Fruit fly (Drosophila melanogaster) whole organism, embryonic: Measurements from ENCODE around the gene CG32147.

Experiments
- CG10209 ChIP-seq: fragments of 200-800 bp; sonication (Bioruptor generic); optimal IDR thresholded peaks from 3 replicates; lab custom pipeline; 2017; ENCODE audit warnings: missing biosample characterization, mild to moderate bottlenecking, missing genetic modification characterization, missing genetic modification reagents
- CG11504 ChIP-seq: fragments of 200-800 bp; sonication (Bioruptor generic); optimal IDR thresholded peaks from 3 replicates; lab custom pipeline; 2019; ENCODE audit warnings: missing biosample characterization, mild to moderate bottlenecking, missing genetic modification characterization, moderate library complexity
- CG12155 ChIP-seq: fragments of 200-800 bp; sonication (Bioruptor generic); optimal IDR thresholded peaks from 3 replicates; lab custom pipeline; 2016; ENCODE audit warnings: missing biosample characterization, missing genetic modification characterization
- CG12236 ChIP-seq: fragments of 200-800 bp; sonication (Bioruptor generic); optimal IDR thresholded peaks from 2 replicates; lab custom pipeline; 2016; ENCODE audit warnings: missing biosample characterization, missing genetic modification characterization
- CG13296 ChIP-seq: fragments of 200-800 bp; sonication (Bioruptor generic); optimal IDR thresholded peaks from 3 replicates; lab custom pipeline; 2018; ENCODE audit warnings: missing biosample characterization, mild to moderate bottlenecking, missing genetic modification characterization
- CG13624 ChIP-seq: fragments of 200-800 bp; sonication (Bioruptor generic); optimal IDR thresholded peaks from 2 replicates; lab custom pipeline; 2016; ENCODE audit warnings: missing biosample characterization, missing genetic modification characterization
- CG15601 ChIP-seq: fragments of 200-800 bp; sonication (Bioruptor generic); optimal IDR thresholded peaks from 3 replicates; lab custom pipeline; 2019; ENCODE audit warnings: missing biosample characterization, mild to moderate bottlenecking, missing genetic modification characterization, moderate library complexity
- CG16863 ChIP-seq: fragments of 200-800 bp; sonication (Bioruptor generic); optimal IDR thresholded peaks from 3 replicates; lab custom pipeline; 2016; ENCODE audit warnings: missing biosample characterization, missing genetic modification characterization
- CG2120 ChIP-seq: fragments of 200-800 bp; sonication (Bioruptor generic); optimal IDR thresholded peaks from 3 replicates; lab custom pipeline; 2016; ENCODE audit warnings: missing biosample characterization, missing genetic modification characterization
- CG31388 ChIP-seq: fragments of 200-800 bp; sonication (Bioruptor generic); optimal IDR thresholded peaks from 2 replicates; lab custom pipeline; 2016; ENCODE audit warnings: missing biosample characterization, missing genetic modification characterization
- CG7839 ChIP-seq: fragments of 200-800 bp; sonication (Bioruptor generic); optimal IDR thresholded peaks from 3 replicates; lab custom pipeline; 2018; ENCODE audit warnings: missing biosample characterization, mild to moderate bottlenecking, missing genetic modification characterization, moderate library complexity
- CG8388 ChIP-seq: fragments of 200-800 bp; sonication (Bioruptor generic); optimal IDR thresholded peaks from 2 replicates; lab custom pipeline; 2019; ENCODE audit warnings: missing biosample characterization, mild to moderate bottlenecking, missing genetic modification characterization, moderate library complexity
- Dek ChIP-seq: fragments of 200-800 bp; sonication (Bioruptor generic); optimal IDR thresholded peaks from 3 replicates; lab custom pipeline; 2019; ENCODE audit warnings: missing biosample characterization, mild to moderate bottlenecking, missing genetic modification characterization, moderate library complexity
- Dfd ChIP-seq, 2 experiments: fragments of >200 bp; optimal IDR thresholded peaks; 2 replicates each; lab custom pipeline; 2017; ENCODE audit warnings: missing biosample characterization in 2 of 2, missing genetic modification characterization in 2 of 2
- Fer3 ChIP-seq: fragments of 200-800 bp; sonication (Bioruptor generic); optimal IDR thresholded peaks from 2 replicates; lab custom pipeline; 2018; ENCODE audit warnings: missing biosample characterization, mild to moderate bottlenecking, missing genetic modification characterization, moderate library complexity
- GATAe ChIP-seq: fragments of 200-800 bp; sonication (Bioruptor generic); conservative IDR thresholded peaks from 2 replicates; pipeline ENCODE4 v1.3.6; 2022; ENCODE audit warnings: missing biosample characterization, missing genetic modification characterization
- HLH4C ChIP-seq: fragments of 200-800 bp; sonication (Bioruptor generic); IDR thresholded peaks from 3 replicates; pipeline ENCODE4 v1.3.6; 2022; ENCODE audit warnings: missing biosample characterization, missing genetic modification characterization; ENCODE audit not compliant: partially characterized antibody
- HmgZ ChIP-seq: fragments of 200-800 bp; sonication (Bioruptor generic); optimal IDR thresholded peaks from 2 replicates; lab custom pipeline; 2018; ENCODE audit warnings: missing biosample characterization, mild to moderate bottlenecking, missing genetic modification characterization
- Hr51 ChIP-seq, 2 experiments: fragments of 200-800 bp; sonication (Bioruptor generic); optimal IDR thresholded peaks; 2 replicates in 1 of 2; 3 replicates in 1 of 2; lab custom pipeline; 2016 to 2018; ENCODE audit warnings: missing biosample characterization in 2 of 2, missing genetic modification characterization in 2 of 2, mild to moderate bottlenecking in 1 of 2, moderate library complexity in 1 of 2
- Jarid2 ChIP-seq: fragments of 200-800 bp; sonication (Bioruptor generic); optimal IDR thresholded peaks from 3 replicates; lab custom pipeline; 2017; ENCODE audit warnings: mild to moderate bottlenecking, missing biosample characterization, missing genetic modification reagents, missing genetic modification characterization
- Lpt ChIP-seq: fragments of >200 bp; optimal IDR thresholded peaks from 2 replicates; lab custom pipeline; 2018; ENCODE audit warnings: missing biosample characterization, missing genetic modification characterization
- Med ChIP-seq: fragments of 200-800 bp; sonication (Bioruptor generic); peaks from one replicate; lab custom pipeline; 2016; ENCODE audit warnings: missing biosample characterization, missing genetic modification characterization, mild to moderate bottlenecking, inconsistent platforms, moderate library complexity
- Mrtf ChIP-seq: fragments of 200-800 bp; sonication (Bioruptor generic); IDR thresholded peaks from 3 replicates; pipeline ENCODE4 v1.3.6; 2022; ENCODE audit warnings: missing biosample characterization, missing genetic modification characterization
- Myb ChIP-seq: fragments of 200-800 bp; sonication (Bioruptor generic); optimal IDR thresholded peaks from 2 replicates; lab custom pipeline; 2016; ENCODE audit warnings: missing biosample characterization, missing genetic modification characterization
- Nf-YA ChIP-seq: fragments of 200-800 bp; sonication (Bioruptor generic); IDR thresholded peaks from 2 replicates; pipeline ENCODE4 v1.3.6; 2022; ENCODE audit warnings: missing biosample characterization, missing genetic modification characterization
- NfI ChIP-seq: fragments of 200-800 bp; sonication (Bioruptor generic); optimal IDR thresholded peaks from 3 replicates; lab custom pipeline; 2018; ENCODE audit warnings: missing biosample characterization, mild to moderate bottlenecking, missing genetic modification characterization, moderate library complexity
- Sin3A ChIP-seq: fragments of >200 bp; optimal IDR thresholded peaks from 2 replicates; lab custom pipeline; 2018
- Sox102F ChIP-seq: fragments of 200-800 bp; sonication (Bioruptor generic); optimal IDR thresholded peaks from 2 replicates; lab custom pipeline; 2018; ENCODE audit warnings: missing biosample characterization, mild to moderate bottlenecking, missing genetic modification characterization, moderate library complexity
- Trl ChIP-seq, 3 experiments: fragments of >200 bp in 2 of 3; fragments of 200-800 bp in 1 of 3; sonication (Bioruptor generic) in 1 of 3; optimal IDR thresholded peaks; 2 replicates in 1 of 3; 3 replicates in 2 of 3; lab custom pipeline; 2016 to 2017; ENCODE audit warnings: missing biosample characterization in 1 of 3, missing genetic modification characterization in 1 of 3
- ara ChIP-seq: fragments of 200-800 bp; sonication (Bioruptor generic); IDR thresholded peaks from 2 replicates; pipeline ENCODE4 v1.3.6; 2022; ENCODE audit warnings: missing biosample characterization, missing genetic modification characterization
- cad ChIP-seq: fragments of >200 bp; optimal IDR thresholded peaks from 2 replicates; lab custom pipeline; 2017; ENCODE audit warnings: missing biosample characterization, missing genetic modification characterization
- chinmo ChIP-seq: fragments of 200-800 bp; sonication (Bioruptor generic); IDR thresholded peaks from 4 replicates; pipeline ENCODE4 v1.3.6; 2022; ENCODE audit warnings: missing biosample characterization, missing genetic modification characterization; ENCODE audit not compliant: partially characterized antibody
- cwo ChIP-seq: fragments of 200-800 bp; sonication (Bioruptor generic); optimal IDR thresholded peaks from 3 replicates; lab custom pipeline; 2017; ENCODE audit warnings: missing biosample characterization, missing genetic modification characterization, mild to moderate bottlenecking, moderate library complexity, missing genetic modification reagents
- luna ChIP-seq: fragments of 200-800 bp; sonication (Bioruptor generic); optimal IDR thresholded peaks from 2 replicates; lab custom pipeline; 2016; ENCODE audit warnings: missing biosample characterization, missing genetic modification characterization
- schlank ChIP-seq: fragments of 200-800 bp; sonication (Bioruptor generic); optimal IDR thresholded peaks from 2 replicates; lab custom pipeline; 2018; ENCODE audit warnings: missing biosample characterization, mild to moderate bottlenecking, missing genetic modification characterization
- so ChIP-seq: fragments of 200-800 bp; sonication (Bioruptor generic); IDR thresholded peaks from 3 replicates; pipeline ENCODE4 v1.3.6; 2022; ENCODE audit warnings: missing biosample characterization, missing genetic modification characterization
- vvl ChIP-seq: fragments of 200-800 bp; sonication (Bioruptor generic); IDR thresholded peaks from 2 replicates; pipeline ENCODE4 v1.3.6; 2022; ENCODE audit warnings: missing biosample characterization, missing genetic modification characterization

CG32147 gene

dm6 chr3L:15093929-15094588, 49.8 kb downstream of the CG32147 start (continued):
- TF ChIP-seq Med (peak; percentile 84), Dfd (GFP tag; optimal IDR thresholded peaks at IDR 0.05; lab: Kevin White, UChicago) (no peak), CG12236 (GFP tag; lab: Kevin White, UChicago) (no peak), Nf-YA (no peak), HmgZ (peak; percentile 6), cwo (peak; percentile 3), CG8388 (GFP tag; lab: Kevin White, UChicago) (no peak), Jarid2 (GFP tag; lab: Kevin White, UChicago) (no peak), CG2120 (peak; percentile 26), cad (peak; percentile 13), ara (GFP tag; lab: Robert Waterston, UW) (no peak), GATAe (GFP tag; lab: Robert Waterston, UW) (no peak), Sox102F (GFP tag; lab: Kevin White, UChicago) (no peak), NfI (no peak), HLH4C (GFP tag; lab: Robert Waterston, UW) (no peak), schlank (tag; lab: Kevin White, UChicago) (no peak), luna (GFP tag; lab: Kevin White, UChicago) (no peak), Dek (peak; percentile 2), vvl (0 out of 2 replicates have a peak, but pooled peaks have one; percentile 28), CG31388 (GFP tag; lab: Kevin White, UChicago) (no peak), Myb (GFP tag; lab: Kevin White, UChicago) (no peak), Trl (optimal IDR thresholded peaks at IDR 0.05; lab: Kevin White, UChicago) (peak; percentile 64 to 71), Trl (GFP tag; optimal IDR thresholded peaks at IDR 0.05; lab: Kevin White, UChicago) (no peak), Sin3A (lab: Kevin White, UChicago) (no peak), Lpt (GFP tag; lab: Kevin White, UChicago) (no peak), CG13296 (GFP tag; lab: Kevin White, UChicago) (peak; percentile 10), Fer3 (tag; lab: Kevin White, UChicago) (peak; percentile 5), CG12155 (no peak), CG7839 (tag; lab: Kevin White, UChicago) (no peak), CG15601 (tag; lab: Kevin White, UChicago) (peak; percentile 14), so (GFP tag; lab: Robert Waterston, UW) (no peak), CG11504 (tag; lab: Kevin White, UChicago) (peak; percentile 23), Hr51 (GFP tag; optimal IDR thresholded peaks at IDR 0.05; lab: Kevin White, UChicago) (no peak), CG10209 (GFP tag; lab: Kevin White, UChicago) (no peak), CG13624 (GFP tag; lab: Kevin White, UChicago) (peak; percentile 9), Mrtf (GFP tag; lab: Robert Waterston, UW) (no peak), chinmo (GFP tag; lab: Robert Waterston, UW) (0 out of 4 replicates have a peak, but pooled peaks have one; percentile 52), CG16863 (no peak)
- TF ChIP-seq, all 482 proteins: peak for 40
